Fruit fly (Drosophila melanogaster): ENCODE measurements around the gene Mnr.
A peak's percentile ranks its signal among the peaks of the same experiment; 100 is the strongest.

The Mnr gene

DNA sequence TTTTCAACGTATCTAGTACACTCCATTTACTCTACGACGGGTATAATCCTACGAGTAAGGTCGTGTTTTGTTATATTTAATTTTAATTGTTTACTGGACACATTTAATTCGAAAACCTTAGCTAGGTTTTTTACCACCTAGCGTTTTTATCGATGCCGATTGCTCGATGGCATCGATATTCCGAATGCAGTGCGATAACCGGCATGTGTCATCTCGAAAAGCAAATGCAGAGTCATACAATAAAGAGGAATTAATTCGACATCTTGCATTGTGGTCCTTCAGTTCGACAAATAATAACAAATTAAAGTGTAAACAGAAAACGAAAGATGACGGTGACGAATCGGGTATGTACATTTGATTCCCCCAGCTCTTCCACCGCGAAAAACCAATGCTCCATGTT is 34.9 kb upstream of the Mnr start, which contains the start of gene Rpt6 (continued):
- TF ChIP-seq CG8924 (tag; optimal IDR thresholded peaks at IDR 0.05) (peak; percentile 4), Med (GFP tag) (peak; percentile 84), cato (GFP tag; optimal IDR thresholded peaks at IDR 0.05; ENCODE audit: borderline replicate concordance) (no peak), CG4360 (GFP tag; IDR thresholded peaks at IDR 0.05) (no peak), zen2 (GFP tag; IDR thresholded peaks at IDR 0.05; ENCODE audit: partially characterized antibody) (peak; percentile 66; the same call in 1 of the 3 replicates), gcm (GFP tag; optimal IDR thresholded peaks at IDR 0.05) (no peak), ash1 (GFP tag; optimal IDR thresholded peaks at IDR 0.05) (no peak), nmo (GFP tag; optimal IDR thresholded peaks at IDR 0.05) (peak; percentile 31), CG11093 (GFP tag; IDR thresholded peaks at IDR 0.05) (no peak), CG1832 (GFP tag; optimal IDR thresholded peaks at IDR 0.05) (no peak), run (tag; optimal IDR thresholded peaks at IDR 0.05) (no peak), slou (GFP tag; optimal IDR thresholded peaks at IDR 0.05) (no peak), sna (GFP tag; IDR thresholded peaks at IDR 0.05; ENCODE audit: partially characterized antibody) (peak; percentile 64; the same call in 1 of the 2 replicates), jumu (GFP tag; optimal IDR thresholded peaks at IDR 0.05) (no peak), nerfin-2 (GFP tag; IDR thresholded peaks at IDR 0.05; ENCODE audit: partially characterized antibody) (peak; percentile 59; the same call in 1 of the 2 replicates), CG7928 (GFP tag; optimal IDR thresholded peaks at IDR 0.05) (no peak), CG10462 (GFP tag; optimal IDR thresholded peaks at IDR 0.05) (no peak), CG8478 (optimal IDR thresholded peaks at IDR 0.05) (no peak), CG13123 (GFP tag; optimal IDR thresholded peaks at IDR 0.05) (no peak), Sry-δ (GFP tag; optimal IDR thresholded peaks at IDR 0.05) (peak; percentile 94), gfzf (GFP tag; optimal IDR thresholded peaks at IDR 0.05) (peak; percentile 43), GATAe (GFP tag; conservative IDR thresholded peaks at IDR 0.05) (no peak), mld (GFP tag; IDR thresholded peaks at IDR 0.05; ENCODE audit: partially characterized antibody) (peak; percentile 26; the same call in 1 of the 3 replicates), CG2129 (GFP tag; IDR thresholded peaks at IDR 0.05; ENCODE audit: partially characterized antibody) (0 out of 2 replicates have a peak, but pooled peaks have one; percentile 26), ara (GFP tag; IDR thresholded peaks at IDR 0.05) (no peak), CG16863 (GFP tag; optimal IDR thresholded peaks at IDR 0.05) (peak; percentile 9), Scr (GFP tag; IDR thresholded peaks at IDR 0.05; ENCODE audit: partially characterized antibody) (peak; percentile 73), CG14965 (GFP tag; optimal IDR thresholded peaks at IDR 0.05; ENCODE audit: borderline replicate concordance) (no peak), bbx (GFP tag; IDR thresholded peaks at IDR 0.05; ENCODE audit: partially characterized antibody) (peak; percentile 77), nerfin-1 (tag; optimal IDR thresholded peaks at IDR 0.05) (no peak), D19B (GFP tag; optimal IDR thresholded peaks at IDR 0.05) (no peak), CG17186 (GFP tag; optimal IDR thresholded peaks at IDR 0.05) (no peak), danr (GFP tag; IDR thresholded peaks at IDR 0.05) (no peak), HLHmδ (GFP tag; optimal IDR thresholded peaks at IDR 0.05) (no peak), CG12659 (GFP tag; optimal IDR thresholded peaks at IDR 0.05) (peak; percentile 39), CG13287 (GFP tag; IDR thresholded peaks at IDR 0.05; ENCODE audit: partially characterized antibody) (peak; percentile 80), luna (GFP tag; optimal IDR thresholded peaks at IDR 0.05) (no peak), Xbp1 (GFP tag; optimal IDR thresholded peaks at IDR 0.05) (no peak), pho (GFP tag; optimal IDR thresholded peaks at IDR 0.05) (peak; percentile 10), Asciz (GFP tag; optimal IDR thresholded peaks at IDR 0.05) (no peak), CG42726 (GFP tag; IDR thresholded peaks at IDR 0.05; ENCODE audit: partially characterized antibody) (peak; percentile 44; the same call in 1 of the 2 replicates), CG2120 (GFP tag; optimal IDR thresholded peaks at IDR 0.05) (peak; percentile 23), Sin3A (optimal IDR thresholded peaks at IDR 0.05) (peak; percentile 7), phol (tag; optimal IDR thresholded peaks at IDR 0.05) (peak; percentile 47), Hr39 (optimal IDR thresholded peaks at IDR 0.05) (no peak), ken (GFP tag; IDR thresholded peaks at IDR 0.05) (no peak), stwl (tag; optimal IDR thresholded peaks at IDR 0.05) (peak; percentile 74), chn (GFP tag; optimal IDR thresholded peaks at IDR 0.05) (no peak), shn (GFP tag; optimal IDR thresholded peaks at IDR 0.05) (no peak), CG12104 (GFP tag; optimal IDR thresholded peaks at IDR 0.05) (no peak), Bgb (GFP tag; IDR thresholded peaks at IDR 0.05; ENCODE audit: partially characterized antibody) (peak; percentile 81)

All from whole organism, embryonic.